Fruit fly (Drosophila melanogaster): ENCODE results near the gene MED17.
A peak's percentile ranks its signal among the peaks of the same experiment; 100 is the strongest.

Gene MED17

DNA sequence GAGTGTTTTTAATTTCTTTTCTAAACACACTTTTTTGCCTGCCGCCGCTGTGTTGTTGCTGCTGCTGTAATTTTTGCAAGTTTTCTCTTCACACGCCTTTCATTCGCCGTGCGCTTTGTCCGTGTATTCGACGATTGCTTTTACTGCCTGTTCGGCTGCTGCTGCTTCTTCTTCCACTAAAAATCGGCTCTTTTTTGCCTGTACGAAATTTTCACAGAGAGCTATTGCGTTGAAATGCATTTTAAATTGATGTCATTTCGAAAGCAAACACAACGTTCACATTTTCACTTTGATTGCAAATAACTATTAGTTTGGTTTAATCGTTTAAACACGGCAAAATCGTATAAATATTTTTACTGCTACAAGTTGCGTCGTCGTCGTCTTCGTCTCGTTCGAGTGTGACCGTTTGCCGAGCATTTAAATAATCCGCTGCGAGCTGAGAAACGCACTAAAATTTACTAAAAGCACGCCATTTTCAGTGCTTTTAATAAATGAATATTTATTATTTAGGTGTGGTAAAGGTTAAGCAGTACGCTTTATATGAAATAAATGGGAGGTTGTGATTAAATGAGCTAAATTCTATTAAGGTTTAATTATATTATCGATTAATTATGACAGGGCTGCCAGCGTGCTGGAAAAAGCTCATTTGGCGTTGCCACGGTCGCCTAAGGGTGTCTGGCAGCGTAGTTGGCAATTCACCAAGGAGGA is 10.5 kb downstream of the MED17 start, which contains the start of the genes Ssdp and CG7985 (continued):
- TF ChIP-seq CG4707 (GFP tag; optimal IDR thresholded peaks at IDR 0.05): no peak
- no peak for TF ChIP-seq CG17802 (tag; optimal IDR thresholded peaks at IDR 0.05)
- peak; percentile 9 for TF ChIP-seq Mad (GFP tag; optimal IDR thresholded peaks at IDR 0.05)
- no peak for TF ChIP-seq CG4328 (GFP tag; optimal IDR thresholded peaks at IDR 0.05)
- no peak for TF ChIP-seq B-H1 (GFP tag; IDR thresholded peaks at IDR 0.05)
- TF ChIP-seq CG4854 (GFP tag; optimal IDR thresholded peaks at IDR 0.05): peak; percentile 46
- TF ChIP-seq Opbp (GFP tag; IDR thresholded peaks at IDR 0.05; ENCODE audit: partially characterized antibody): no peak
- TF ChIP-seq hkb (optimal IDR thresholded peaks at IDR 0.05): peak; percentile 69
- no peak for TF ChIP-seq hkb (GFP tag; IDR thresholded peaks at IDR 0.05)
- TF ChIP-seq YL-1 (GFP tag; optimal IDR thresholded peaks at IDR 0.05): peak; percentile 42
- TF ChIP-seq Hmr (GFP tag; optimal IDR thresholded peaks at IDR 0.05): peak; percentile 54
- TF ChIP-seq Abd-B (GFP tag; optimal IDR thresholded peaks at IDR 0.05): peak; percentile 49
- no peak for TF ChIP-seq sug (tag; optimal IDR thresholded peaks at IDR 0.05)
- no peak for TF ChIP-seq CG9876 (GFP tag; optimal IDR thresholded peaks at IDR 0.05)
- peak; percentile 90 for TF ChIP-seq phol (tag; optimal IDR thresholded peaks at IDR 0.05)
- TF ChIP-seq Hey (tag; optimal IDR thresholded peaks at IDR 0.05): no peak
- no peak for TF ChIP-seq CG10431 (GFP tag; optimal IDR thresholded peaks at IDR 0.05)
- TF ChIP-seq pho (GFP tag; optimal IDR thresholded peaks at IDR 0.05): no peak
- TF ChIP-seq Sin3A (optimal IDR thresholded peaks at IDR 0.05): peak; percentile 91
- TF ChIP-seq onecut (GFP tag; IDR thresholded peaks at IDR 0.05): peak; percentile 86
- TF ChIP-seq h (optimal IDR thresholded peaks at IDR 0.05): no peak
- TF ChIP-seq Atf6 (GFP tag; IDR thresholded peaks at IDR 0.05): no peak
- no peak for TF ChIP-seq CG5245 (GFP tag; optimal IDR thresholded peaks at IDR 0.05)
- no peak for TF ChIP-seq CG6854 (GFP tag; optimal IDR thresholded peaks at IDR 0.05)
- TF ChIP-seq CG2712 (tag; optimal IDR thresholded peaks at IDR 0.05): peak; percentile 26
- TF ChIP-seq CG4424 (GFP tag; optimal IDR thresholded peaks at IDR 0.05): no peak
- TF ChIP-seq CG9797 (GFP tag; optimal IDR thresholded peaks at IDR 0.05): peak; percentile 83
- TF ChIP-seq Sry-δ (GFP tag; optimal IDR thresholded peaks at IDR 0.05): peak; percentile 27
- no peak for TF ChIP-seq CG10321 (GFP tag; IDR thresholded peaks at IDR 0.05)
- TF ChIP-seq MESR4 (GFP tag; optimal IDR thresholded peaks at IDR 0.05): peak; percentile 80
- TF ChIP-seq hbn (GFP tag; IDR thresholded peaks at IDR 0.05; ENCODE audit: partially characterized antibody): no peak
- no peak for TF ChIP-seq ttk (GFP tag; IDR thresholded peaks at IDR 0.05)
- TF ChIP-seq CG4617 (GFP tag; optimal IDR thresholded peaks at IDR 0.05; ENCODE audit: borderline replicate concordance): peak; percentile 68
- peak; percentile 92 for TF ChIP-seq psq (GFP tag; optimal IDR thresholded peaks at IDR 0.05)
- TF ChIP-seq CG17385 (GFP tag; optimal IDR thresholded peaks at IDR 0.05): peak; percentile 97
- TF ChIP-seq Dad (GFP tag; optimal IDR thresholded peaks at IDR 0.05): no peak
- TF ChIP-seq CG13624 (GFP tag; optimal IDR thresholded peaks at IDR 0.05): no peak
- peak; percentile 90 for TF ChIP-seq Deaf1 (tag; optimal IDR thresholded peaks at IDR 0.05)
- no peak for TF ChIP-seq Eip74EF (GFP tag; optimal IDR thresholded peaks at IDR 0.05)
- TF ChIP-seq nmo (GFP tag; optimal IDR thresholded peaks at IDR 0.05): peak; percentile 44
- no peak for TF ChIP-seq hb (GFP tag; IDR thresholded peaks at IDR 0.05; ENCODE audit: partially characterized antibody)
- TF ChIP-seq Ets97D (GFP tag; optimal IDR thresholded peaks at IDR 0.05): peak; percentile 66
- no peak for TF ChIP-seq pnt (GFP tag; optimal IDR thresholded peaks at IDR 0.05)
- TF ChIP-seq CG32772 (GFP tag; IDR thresholded peaks at IDR 0.05): no peak
- peak; percentile 20 for TF ChIP-seq CG33213 (GFP tag; optimal IDR thresholded peaks at IDR 0.05)
- no peak for TF ChIP-seq D19A (tag; optimal IDR thresholded peaks at IDR 0.05)
- peak; percentile 60 for TF ChIP-seq CG15514 (GFP tag; optimal IDR thresholded peaks at IDR 0.05)
- TF ChIP-seq bab2 (GFP tag; optimal IDR thresholded peaks at IDR 0.05): no peak
- TF ChIP-seq CG7357 (GFP tag; IDR thresholded peaks at IDR 0.05): no peak
- no peak for TF ChIP-seq Hr51 (GFP tag; optimal IDR thresholded peaks at IDR 0.05)
- TF ChIP-seq Hsf (GFP tag; optimal IDR thresholded peaks at IDR 0.05): peak; percentile 11
